Fruit fly (Drosophila melanogaster) whole organism, embryonic: ENCODE data around the gene CG10089.

Source experiments
- Atf-2 ChIP-seq: fragments of 200-800 bp; sonication (Bioruptor generic); optimal IDR thresholded peaks from 2 replicates; lab custom pipeline; 2016; ENCODE audit warnings: missing biosample characterization, missing genetic modification characterization
- BEAF-32 ChIP-seq: fragments of 200-800 bp; sonication (Bioruptor generic); optimal IDR thresholded peaks from 3 replicates; lab custom pipeline; 2017; ENCODE audit warnings: missing biosample characterization, missing genetic modification characterization, mild to moderate bottlenecking, moderate library complexity, missing genetic modification reagents
- Bteb2 ChIP-seq: fragments of 200-800 bp; sonication (Bioruptor generic); optimal IDR thresholded peaks from 2 replicates; lab custom pipeline; 2016; ENCODE audit warnings: missing biosample characterization, missing genetic modification characterization
- C15 ChIP-seq: fragments of 200-800 bp; sonication (Bioruptor generic); IDR thresholded peaks from 3 replicates; pipeline ENCODE4 v1.3.6; 2022; ENCODE audit warnings: missing biosample characterization, missing genetic modification characterization
- CG10274 ChIP-seq: fragments of 200-800 bp; sonication (Bioruptor generic); optimal IDR thresholded peaks from 3 replicates; lab custom pipeline; 2017; ENCODE audit warnings: missing biosample characterization, mild to moderate bottlenecking, missing genetic modification characterization
- CG11504 ChIP-seq: fragments of 200-800 bp; sonication (Bioruptor generic); optimal IDR thresholded peaks from 3 replicates; lab custom pipeline; 2019; ENCODE audit warnings: missing biosample characterization, mild to moderate bottlenecking, missing genetic modification characterization, moderate library complexity
- CG11560 ChIP-seq: fragments of 200-800 bp; sonication (Bioruptor generic); IDR thresholded peaks from 3 replicates; pipeline ENCODE4 v1.3.6; 2022; ENCODE audit warnings: missing biosample characterization, missing genetic modification characterization
- CG13775 ChIP-seq: fragments of 200-800 bp; sonication (Bioruptor generic); optimal IDR thresholded peaks from 3 replicates; lab custom pipeline; 2017; ENCODE audit warnings: missing biosample characterization, mild to moderate bottlenecking, missing genetic modification characterization
- CG16779 ChIP-seq: fragments of 200-800 bp; sonication (Bioruptor generic); IDR thresholded peaks from 2 replicates; pipeline ENCODE4 v1.3.6; 2022; ENCODE audit warnings: missing biosample characterization, missing genetic modification characterization
- CG16813 ChIP-seq: fragments of 200-800 bp; sonication (Bioruptor generic); IDR thresholded peaks from 3 replicates; pipeline ENCODE4 v1.3.6; 2022; ENCODE audit warnings: missing biosample characterization, missing genetic modification characterization; ENCODE audit not compliant: partially characterized antibody
- CG32772 ChIP-seq: fragments of 200-800 bp; sonication (Bioruptor generic); IDR thresholded peaks from 2 replicates; pipeline ENCODE4 v1.3.6; 2022; ENCODE audit warnings: missing biosample characterization, missing genetic modification characterization
- CG33557 ChIP-seq: fragments of 200-800 bp; sonication (Bioruptor generic); optimal IDR thresholded peaks from 2 replicates; lab custom pipeline; 2019; ENCODE audit warnings: missing biosample characterization, mild to moderate bottlenecking, missing genetic modification characterization, moderate library complexity
- CG3995 ChIP-seq: fragments of 200-800 bp; sonication (Bioruptor generic); optimal IDR thresholded peaks from 3 replicates; lab custom pipeline; 2016; ENCODE audit warnings: missing biosample characterization, missing genetic modification characterization
- CG6654 ChIP-seq: fragments of 200-800 bp; sonication (Bioruptor generic); optimal IDR thresholded peaks from 2 replicates; lab custom pipeline; 2017; ENCODE audit warnings: missing biosample characterization, mild to moderate bottlenecking, missing genetic modification characterization
- CG7839 ChIP-seq: fragments of 200-800 bp; sonication (Bioruptor generic); optimal IDR thresholded peaks from 3 replicates; lab custom pipeline; 2018; ENCODE audit warnings: missing biosample characterization, mild to moderate bottlenecking, missing genetic modification characterization, moderate library complexity
- CG8290 ChIP-seq, 3 experiments: fragments of 200-800 bp; sonication (Bioruptor generic); optimal IDR thresholded peaks; 2 replicates each; lab custom pipeline; 2016 to 2019; ENCODE audit warnings: missing biosample characterization in 3 of 3, missing genetic modification characterization in 3 of 3, mild to moderate bottlenecking in 2 of 3, moderate library complexity in 1 of 3
- Chrac-16 ChIP-seq: fragments of 200-800 bp; sonication (Bioruptor generic); optimal IDR thresholded peaks from 3 replicates; lab custom pipeline; 2016; ENCODE audit warnings: missing biosample characterization, missing genetic modification characterization
- Drgx ChIP-seq: fragments of 200-800 bp; sonication (Bioruptor generic); IDR thresholded peaks from 2 replicates; pipeline ENCODE4 v1.3.6; 2022; ENCODE audit warnings: missing biosample characterization, missing genetic modification characterization
- Ets65A ChIP-seq: fragments of 200-800 bp; sonication (Bioruptor generic); peaks from one replicate; lab custom pipeline; 2016; ENCODE audit warnings: missing biosample characterization, missing genetic modification characterization
- Ets97D ChIP-seq: fragments of 200-800 bp; sonication (Bioruptor generic); optimal IDR thresholded peaks from 3 replicates; lab custom pipeline; 2016; ENCODE audit warnings: missing biosample characterization, missing genetic modification characterization
- Gsc ChIP-seq: fragments of 200-800 bp; sonication (Bioruptor generic); IDR thresholded peaks from 2 replicates; pipeline ENCODE4 v1.3.6; 2022; ENCODE audit warnings: missing biosample characterization, missing genetic modification characterization
- Hmr ChIP-seq: fragments of 200-800 bp; sonication (Bioruptor generic); optimal IDR thresholded peaks from 3 replicates; lab custom pipeline; 2017; ENCODE audit warnings: mild to moderate bottlenecking, missing biosample characterization, missing genetic modification reagents, missing genetic modification characterization
- Hmx ChIP-seq: fragments of 200-800 bp; sonication (Bioruptor generic); optimal IDR thresholded peaks from 2 replicates; lab custom pipeline; 2016; ENCODE audit warnings: missing biosample characterization, missing genetic modification characterization
- NK7.1 ChIP-seq: fragments of 200-800 bp; sonication (Bioruptor generic); optimal IDR thresholded peaks from 3 replicates; lab custom pipeline; 2016; ENCODE audit warnings: missing biosample characterization, missing genetic modification characterization
- Neu2 ChIP-seq: fragments of 200-800 bp; sonication (Bioruptor generic); optimal IDR thresholded peaks from 3 replicates; lab custom pipeline; 2016; ENCODE audit warnings: missing biosample characterization, missing genetic modification characterization, borderline replicate concordance
- Nf-YA ChIP-seq: fragments of 200-800 bp; sonication (Bioruptor generic); IDR thresholded peaks from 2 replicates; pipeline ENCODE4 v1.3.6; 2022; ENCODE audit warnings: missing biosample characterization, missing genetic modification characterization
- Opbp ChIP-seq: fragments of 200-800 bp; sonication (Bioruptor generic); IDR thresholded peaks from 3 replicates; pipeline ENCODE4 v1.3.6; 2022; ENCODE audit warnings: missing biosample characterization, missing genetic modification characterization; ENCODE audit not compliant: partially characterized antibody
- Sox100B ChIP-seq: fragments of 200-800 bp; sonication (Bioruptor generic); optimal IDR thresholded peaks from 3 replicates; lab custom pipeline; 2018; ENCODE audit warnings: missing biosample characterization, mild to moderate bottlenecking, missing genetic modification characterization
- Ssrp ChIP-seq: fragments of 200-800 bp; sonication (Bioruptor generic); optimal IDR thresholded peaks from 2 replicates; lab custom pipeline; 2018; ENCODE audit warnings: missing biosample characterization, mild to moderate bottlenecking, missing genetic modification characterization, moderate library complexity
- Xbp1 ChIP-seq: fragments of 200-800 bp; sonication (Bioruptor generic); optimal IDR thresholded peaks from 3 replicates; lab custom pipeline; 2016; ENCODE audit warnings: missing biosample characterization, mild to moderate bottlenecking, missing genetic modification characterization
- al ChIP-seq: fragments of 200-800 bp; sonication (Bioruptor generic); IDR thresholded peaks from 2 replicates; pipeline ENCODE4 v1.3.6; 2022; ENCODE audit warnings: missing biosample characterization, missing genetic modification characterization
- chn ChIP-seq: fragments of 200-800 bp; sonication (Bioruptor generic); optimal IDR thresholded peaks from 2 replicates; lab custom pipeline; 2016; ENCODE audit warnings: missing biosample characterization, missing genetic modification characterization
- dati ChIP-seq: fragments of 200-800 bp; sonication (Bioruptor generic); IDR thresholded peaks from 2 replicates; pipeline ENCODE4 v1.3.6; 2022; ENCODE audit warnings: missing biosample characterization, missing genetic modification characterization
- ems ChIP-seq: fragments of 200-800 bp; sonication (Bioruptor generic); optimal IDR thresholded peaks from 3 replicates; lab custom pipeline; 2016; ENCODE audit warnings: missing biosample characterization, missing genetic modification characterization
- en ChIP-seq: fragments of 200-800 bp; sonication (Bioruptor generic); optimal IDR thresholded peaks from 2 replicates; lab custom pipeline; 2016; ENCODE audit warnings: missing biosample characterization, missing genetic modification characterization
- gce ChIP-seq: fragments of 200-800 bp; sonication (Bioruptor generic); IDR thresholded peaks from 3 replicates; pipeline ENCODE4 v1.3.6; 2022; ENCODE audit warnings: missing biosample characterization, missing genetic modification characterization
- hb ChIP-seq: fragments of 200-800 bp; sonication (Bioruptor generic); IDR thresholded peaks from 3 replicates; pipeline ENCODE4 v1.3.6; 2022; ENCODE audit warnings: missing biosample characterization, missing genetic modification characterization; ENCODE audit not compliant: partially characterized antibody
- lbe ChIP-seq: fragments of 200-800 bp; sonication (Bioruptor generic); optimal IDR thresholded peaks from 2 replicates; lab custom pipeline; 2016; ENCODE audit warnings: missing biosample characterization, mild to moderate bottlenecking, missing genetic modification characterization
- lilli ChIP-seq: fragments of 200-800 bp; sonication (Bioruptor generic); optimal IDR thresholded peaks from 3 replicates; lab custom pipeline; 2016; ENCODE audit warnings: missing biosample characterization, missing genetic modification characterization
- peb ChIP-seq: fragments of 200-800 bp; sonication (Bioruptor generic); IDR thresholded peaks from 2 replicates; pipeline ENCODE4 v1.3.6; 2022; ENCODE audit warnings: missing biosample characterization, missing genetic modification characterization
- phol ChIP-seq: fragments of 200-800 bp; sonication (Bioruptor generic); optimal IDR thresholded peaks from 3 replicates; lab custom pipeline; 2018; ENCODE audit warnings: missing biosample characterization, mild to moderate bottlenecking, missing genetic modification characterization, moderate library complexity
- pnt ChIP-seq: fragments of 200-800 bp; sonication (Bioruptor generic); optimal IDR thresholded peaks from 3 replicates; lab custom pipeline; 2016; ENCODE audit warnings: missing biosample characterization, missing genetic modification characterization
- ranshi ChIP-seq: fragments of 200-800 bp; sonication (Bioruptor generic); IDR thresholded peaks from 2 replicates; pipeline ENCODE4 v1.3.6; 2022; ENCODE audit warnings: missing biosample characterization, missing genetic modification characterization
- rib ChIP-seq: fragments of 200-800 bp; sonication (Bioruptor generic); IDR thresholded peaks from 2 replicates; pipeline ENCODE4 v1.3.6; 2022; ENCODE audit warnings: missing biosample characterization, missing genetic modification characterization
- run ChIP-seq: fragments of 200-800 bp; sonication (Bioruptor generic); optimal IDR thresholded peaks from 3 replicates; lab custom pipeline; 2018; ENCODE audit warnings: missing biosample characterization, mild to moderate bottlenecking, missing genetic modification characterization
- scrt ChIP-seq: fragments of 200-800 bp; sonication (Bioruptor generic); optimal IDR thresholded peaks from 2 replicates; lab custom pipeline; 2018; ENCODE audit warnings: missing biosample characterization, mild to moderate bottlenecking, missing genetic modification characterization, moderate library complexity
- sqz ChIP-seq: fragments of 200-800 bp; sonication (Bioruptor generic); optimal IDR thresholded peaks from 3 replicates; lab custom pipeline; 2018; ENCODE audit warnings: missing biosample characterization, mild to moderate bottlenecking, missing genetic modification characterization
- sr ChIP-seq: fragments of 200-800 bp; sonication (Bioruptor generic); IDR thresholded peaks from 3 replicates; pipeline ENCODE4 v1.3.6; 2022; ENCODE audit warnings: missing biosample characterization, missing genetic modification characterization
- tgo ChIP-seq: fragments of 200-800 bp; sonication (Bioruptor generic); IDR thresholded peaks from 3 replicates; pipeline ENCODE4 v1.3.6; 2022; ENCODE audit warnings: missing biosample characterization, missing genetic modification characterization
- ttk ChIP-seq: fragments of 200-800 bp; sonication (Bioruptor generic); IDR thresholded peaks from 2 replicates; pipeline ENCODE4 v2.1.2; 2022; ENCODE audit warnings: missing biosample characterization, missing genetic modification characterization
- unpg ChIP-seq: fragments of 200-800 bp; sonication (Bioruptor generic); optimal IDR thresholded peaks from 3 replicates; lab custom pipeline; 2018; ENCODE audit warnings: missing biosample characterization, mild to moderate bottlenecking, missing genetic modification characterization, moderate library complexity
- vvl ChIP-seq: fragments of 200-800 bp; sonication (Bioruptor generic); IDR thresholded peaks from 2 replicates; pipeline ENCODE4 v1.3.6; 2022; ENCODE audit warnings: missing biosample characterization, missing genetic modification characterization

CG10089 gene

dm6 chr3L:13480241-13480627, 5.6 kb upstream of the CG10089 start (continued):
- TF ChIP-seq unpg (GFP tag; lab: Kevin White, UChicago): no peak
- TF ChIP-seq Xbp1 (GFP tag; lab: Kevin White, UChicago): no peak
- TF ChIP-seq scrt: no peak
- no peak for TF ChIP-seq sqz
- TF ChIP-seq CG13775: no peak
- no peak for TF ChIP-seq Gsc (GFP tag; lab: Robert Waterston, UW)
- TF ChIP-seq lilli: no peak
- no peak for TF ChIP-seq gce
- no peak for TF ChIP-seq ranshi (GFP tag; lab: Robert Waterston, UW)
- no peak for TF ChIP-seq lbe (GFP tag; lab: Kevin White, UChicago)
- TF ChIP-seq CG3995 (GFP tag; lab: Kevin White, UChicago): no peak
- no peak for TF ChIP-seq dati (GFP tag; lab: Robert Waterston, UW)
- TF ChIP-seq CG11504 (tag; lab: Kevin White, UChicago): no peak
- TF ChIP-seq CG10274 (GFP tag; lab: Kevin White, UChicago): no peak
- TF ChIP-seq CG11560 (tag; lab: Robert Waterston, UW): no peak
- TF ChIP-seq Ssrp (tag; lab: Kevin White, UChicago): no peak
- TF ChIP-seq sr: peak; percentile 14; the same call in 1 of the 3 replicates
- no peak for TF ChIP-seq BEAF-32
- 0 out of 3 replicates have a peak, but pooled peaks have one; percentile 17 for TF ChIP-seq Opbp
- TF ChIP-seq vvl (GFP tag; lab: Robert Waterston, UW): no peak
- no peak for TF ChIP-seq peb (GFP tag; lab: Robert Waterston, UW)
- no peak for TF ChIP-seq Ets97D
- TF ChIP-seq chn (GFP tag; lab: Kevin White, UChicago): no peak
- 0 out of 2 replicates have a peak, but pooled peaks have one; percentile 6 for TF ChIP-seq Drgx (GFP tag; lab: Robert Waterston, UW)
- TF ChIP-seq CG33557 (GFP tag; lab: Kevin White, UChicago): no peak
- no peak for TF ChIP-seq Atf-2 (GFP tag; lab: Kevin White, UChicago)
- no peak for TF ChIP-seq Nf-YA (GFP tag; lab: Robert Waterston, UW)
- TF ChIP-seq Hmx (GFP tag; lab: Kevin White, UChicago): no peak
- TF ChIP-seq run: no peak
- TF ChIP-seq CG7839 (tag; lab: Kevin White, UChicago): no peak
- TF ChIP-seq CG16813 (GFP tag; lab: Robert Waterston, UW): no peak
- TF ChIP-seq ems (GFP tag; lab: Kevin White, UChicago): no peak
- no peak for TF ChIP-seq en (GFP tag; lab: Kevin White, UChicago)
- TF ChIP-seq ttk (GFP tag; lab: Robert Waterston, UW): no peak
- no peak for TF ChIP-seq hb (GFP tag; lab: Robert Waterston, UW)
- no peak for TF ChIP-seq Ets65A (GFP tag; lab: Kevin White, UChicago)
- TF ChIP-seq C15 (GFP tag; lab: Robert Waterston, UW): no peak
- TF ChIP-seq Neu2: no peak
- no peak for TF ChIP-seq pnt (GFP tag; lab: Kevin White, UChicago)
- TF ChIP-seq rib (GFP tag; lab: Robert Waterston, UW): peak; percentile 72; the same call in 1 of the 2 replicates
- TF ChIP-seq Hmr (GFP tag; lab: Kevin White, UChicago): no peak
- no peak for TF ChIP-seq CG32772 (GFP tag; lab: Robert Waterston, UW)
- no peak for TF ChIP-seq al (GFP tag; lab: Robert Waterston, UW)
- no peak for TF ChIP-seq CG6654
- no peak for TF ChIP-seq phol (tag; lab: Kevin White, UChicago)
- no peak for TF ChIP-seq Sox100B (GFP tag; lab: Kevin White, UChicago)
- TF ChIP-seq CG8290 (GFP tag; optimal IDR thresholded peaks at IDR 0.05; lab: Kevin White, UChicago): no peak
- TF ChIP-seq CG8290 (tag; optimal IDR thresholded peaks at IDR 0.05; lab: Kevin White, UChicago): peak in 1 of 2 experiments; percentile 8
- no peak for TF ChIP-seq CG16779 (GFP tag; lab: Robert Waterston, UW)
- TF ChIP-seq NK7.1 (GFP tag; lab: Kevin White, UChicago): no peak
- no peak for TF ChIP-seq tgo (GFP tag; lab: Robert Waterston, UW)
- TF ChIP-seq Chrac-16: no peak
- TF ChIP-seq Bteb2 (GFP tag; lab: Kevin White, UChicago): no peak
